5 fruit fly cellular contexts compared by ENCODE assay signal in the genomic region with DNA sequence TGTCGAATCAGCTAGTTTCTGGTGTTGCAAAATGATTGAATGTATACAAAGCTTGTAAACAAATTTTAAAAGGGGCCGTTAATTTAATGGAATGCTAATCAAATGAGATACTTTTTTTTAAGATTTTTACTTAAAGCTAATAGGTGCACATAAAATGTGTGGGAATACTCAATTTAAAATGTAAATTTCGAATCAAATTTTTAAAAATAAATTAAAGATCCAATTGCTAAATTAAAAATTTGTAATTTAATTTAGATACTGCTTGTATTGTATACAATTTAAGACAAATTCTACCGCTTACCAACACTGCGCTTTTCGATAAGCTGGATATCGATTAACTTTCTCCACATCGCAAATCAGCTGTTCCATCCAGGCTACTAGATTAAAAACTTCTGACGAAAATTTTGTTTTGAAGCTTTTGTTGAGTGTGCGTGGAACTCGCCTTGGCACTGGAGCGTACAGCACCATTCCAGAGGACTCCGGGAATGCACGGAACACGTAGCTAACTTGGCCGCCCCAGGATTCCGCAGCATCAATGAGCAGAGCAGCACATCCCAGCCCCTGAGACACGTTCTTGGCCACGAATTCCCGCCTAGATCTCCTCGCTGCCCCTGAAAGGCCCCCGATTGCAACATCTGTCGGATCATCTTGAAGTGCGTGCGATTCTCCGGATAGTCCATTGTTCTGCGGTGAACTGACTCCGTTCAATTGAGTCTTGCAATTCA.
TF ChIP-seq lines count a peak whose summit lies in the region.

A gene (minus strand): TSS at position 24 of the 725 bp plus-strand sequence.
A gene (plus strand): TSS at position 344 of the 725 bp plus-strand sequence.

TF ChIP-seq in whole organism, adult, 20 proteins besides CTCF, POLR2A, EP300 and RAD21 (continued from another document):
- peak; percentile 81 for TF ChIP-seq CG1620 (GFP tag; optimal IDR thresholded peaks at IDR 0.05; lab: Kevin White, UChicago)
- no peak for TF ChIP-seq kay (GFP tag; lab: Kevin White, UChicago; ENCODE audit: borderline replicate concordance)
- peak in 1 of 2 experiments; percentile 27 for TF ChIP-seq cnc (optimal IDR thresholded peaks at IDR 0.05; lab: Kevin White, UChicago)
- TF ChIP-seq ovo (GFP tag; optimal IDR thresholded peaks at IDR 0.05; lab: Kevin White, UChicago): peak; percentile 59

TF ChIP-seq in whole organism, embryonic, 481 proteins besides CTCF, POLR2A, EP300 and RAD21 (continued from another document and continues in another):
- TF ChIP-seq CG34422 (GFP tag; IDR thresholded peaks at IDR 0.05; lab: Robert Waterston, UW): 0 out of 3 replicates have a peak, but pooled peaks have one; percentile 23
- peak; percentile 63; the same call in 1 of the 2 replicates for TF ChIP-seq slbo (GFP tag; IDR thresholded peaks at IDR 0.05; lab: Robert Waterston, UW)
- TF ChIP-seq CG11398 (GFP tag; optimal IDR thresholded peaks at IDR 0.05; lab: Kevin White, UChicago): no peak
- TF ChIP-seq Hand (GFP tag; optimal IDR thresholded peaks at IDR 0.05; lab: Kevin White, UChicago): no peak
- no peak for TF ChIP-seq CG7987 (GFP tag; optimal IDR thresholded peaks at IDR 0.05; lab: Kevin White, UChicago)
- peak; percentile 37; the same call in 1 of the 2 replicates for TF ChIP-seq klu (GFP tag; IDR thresholded peaks at IDR 0.05; lab: Robert Waterston, UW)
- no peak for TF ChIP-seq aop (GFP tag; IDR thresholded peaks at IDR 0.05; lab: Robert Waterston, UW)
- TF ChIP-seq pho (GFP tag; optimal IDR thresholded peaks at IDR 0.05; lab: Kevin White, UChicago): peak; percentile 38
- peak; percentile 35 for TF ChIP-seq Dek (tag; optimal IDR thresholded peaks at IDR 0.05; lab: Kevin White, UChicago)
- TF ChIP-seq Hsf (GFP tag; optimal IDR thresholded peaks at IDR 0.05; lab: Kevin White, UChicago): peak; percentile 78
- TF ChIP-seq ash1 (GFP tag; optimal IDR thresholded peaks at IDR 0.05; lab: Kevin White, UChicago): no peak
- no peak for TF ChIP-seq bbx (GFP tag; IDR thresholded peaks at IDR 0.05; lab: Robert Waterston, UW; ENCODE audit: partially characterized antibody)
- no peak for TF ChIP-seq H2.0 (GFP tag; IDR thresholded peaks at IDR 0.05; lab: Robert Waterston, UW)
- no peak for TF ChIP-seq HLH4C (GFP tag; IDR thresholded peaks at IDR 0.05; lab: Robert Waterston, UW; ENCODE audit: partially characterized antibody)
- peak; percentile 54; the same call in 1 of the 3 replicates for TF ChIP-seq mld (GFP tag; IDR thresholded peaks at IDR 0.05; lab: Robert Waterston, UW; ENCODE audit: partially characterized antibody)
- TF ChIP-seq CG31441 (GFP tag; IDR thresholded peaks at IDR 0.05; lab: Robert Waterston, UW): peak; percentile 66
- no peak for TF ChIP-seq cg (GFP tag; optimal IDR thresholded peaks at IDR 0.05; lab: Kevin White, UChicago)
- no peak for TF ChIP-seq gce (GFP tag; IDR thresholded peaks at IDR 0.05; lab: Robert Waterston, UW)
- TF ChIP-seq CG11093 (GFP tag; IDR thresholded peaks at IDR 0.05; lab: Robert Waterston, UW): no peak
- no peak for TF ChIP-seq tll (GFP tag; optimal IDR thresholded peaks at IDR 0.05; lab: Kevin White, UChicago)
- TF ChIP-seq schlank (tag; optimal IDR thresholded peaks at IDR 0.05; lab: Kevin White, UChicago): no peak
- peak; percentile 34 for TF ChIP-seq zen (tag; optimal IDR thresholded peaks at IDR 0.05; lab: Kevin White, UChicago)
- TF ChIP-seq CG3995 (GFP tag; optimal IDR thresholded peaks at IDR 0.05; lab: Kevin White, UChicago): peak; percentile 10
- TF ChIP-seq CG1647 (GFP tag; optimal IDR thresholded peaks at IDR 0.05; lab: Kevin White, UChicago): peak; percentile 31
- no peak for TF ChIP-seq h (optimal IDR thresholded peaks at IDR 0.05; lab: Kevin White, UChicago)
- TF ChIP-seq ssp (GFP tag; IDR thresholded peaks at IDR 0.05; lab: Robert Waterston, UW): no peak
- TF ChIP-seq HLH54F (GFP tag; optimal IDR thresholded peaks at IDR 0.05; lab: Kevin White, UChicago): peak; percentile 52
- peak; percentile 16 for TF ChIP-seq CG4854 (GFP tag; optimal IDR thresholded peaks at IDR 0.05; lab: Kevin White, UChicago)
- peak; percentile 71 for TF ChIP-seq Meics (GFP tag; optimal IDR thresholded peaks at IDR 0.05; lab: Kevin White, UChicago)

TF ChIP-seq in whole organism, prepupa, 60 proteins besides CTCF, POLR2A, EP300 and RAD21 (continued from another document and continues in another):
- TF ChIP-seq Sox14 (GFP tag; optimal IDR thresholded peaks at IDR 0.05; lab: Kevin White, UChicago): peak; percentile 79
- peak; percentile 78 for TF ChIP-seq Met (GFP tag; optimal IDR thresholded peaks at IDR 0.05; lab: Kevin White, UChicago)
- peak; percentile 55 for TF ChIP-seq CG11762 (GFP tag; optimal IDR thresholded peaks at IDR 0.05; lab: Kevin White, UChicago; ENCODE audit: insufficient read depth)
- peak; percentile 27 for TF ChIP-seq Lpt (GFP tag; optimal IDR thresholded peaks at IDR 0.05; lab: Kevin White, UChicago)
- TF ChIP-seq CG3032 (tag; optimal IDR thresholded peaks at IDR 0.05; lab: Kevin White, UChicago): peak; percentile 66
- peak; percentile 71; the same call in 2 of the 3 replicates for TF ChIP-seq CG8119 (GFP tag; IDR thresholded peaks at IDR 0.05; lab: Robert Waterston, UW)
- TF ChIP-seq CG9139 (GFP tag; optimal IDR thresholded peaks at IDR 0.05; lab: Kevin White, UChicago): peak; percentile 24
- TF ChIP-seq CG11902 (GFP tag; optimal IDR thresholded peaks at IDR 0.05; lab: Kevin White, UChicago): peak; percentile 54
- TF ChIP-seq Ets96B (tag; optimal IDR thresholded peaks at IDR 0.05; lab: Kevin White, UChicago): peak; percentile 68
- peak; percentile 75 for TF ChIP-seq OdsH (GFP tag; optimal IDR thresholded peaks at IDR 0.05; lab: Kevin White, UChicago)
- TF ChIP-seq CG32006 (GFP tag; optimal IDR thresholded peaks at IDR 0.05; lab: Kevin White, UChicago): peak; percentile 69
- TF ChIP-seq Gug (GFP tag; IDR thresholded peaks at IDR 0.05; lab: Robert Waterston, UW): 0 out of 2 replicates have a peak, but pooled peaks have one; percentile 43
- peak; percentile 80 for TF ChIP-seq CG34406 (GFP tag; optimal IDR thresholded peaks at IDR 0.05; lab: Kevin White, UChicago)
- TF ChIP-seq CG8319 (GFP tag; optimal IDR thresholded peaks at IDR 0.05; lab: Kevin White, UChicago): peak; percentile 59
- TF ChIP-seq lz (GFP tag; optimal IDR thresholded peaks at IDR 0.05; lab: Kevin White, UChicago): peak; percentile 76
- peak; percentile 69 for TF ChIP-seq eg (GFP tag; IDR thresholded peaks at IDR 0.05; lab: Robert Waterston, UW)
- peak in 1 of 2 experiments; percentile 54 for TF ChIP-seq ss (GFP tag; optimal IDR thresholded peaks at IDR 0.05; lab: Kevin White, UChicago)
- peak; percentile 28 for TF ChIP-seq Sox15 (GFP tag; optimal IDR thresholded peaks at IDR 0.05; lab: Kevin White, UChicago)
- peak; percentile 70 for TF ChIP-seq CG8632 (GFP tag; optimal IDR thresholded peaks at IDR 0.05; lab: Kevin White, UChicago)
- TF ChIP-seq vri (GFP tag; optimal IDR thresholded peaks at IDR 0.05; lab: Kevin White, UChicago): peak; percentile 38
- peak; percentile 61 for TF ChIP-seq CG10669 (GFP tag; optimal IDR thresholded peaks at IDR 0.05; lab: Kevin White, UChicago)
- peak; percentile 75 for TF ChIP-seq dsx (GFP tag; optimal IDR thresholded peaks at IDR 0.05; lab: Kevin White, UChicago; ENCODE audit: poor library complexity, severe bottlenecking)
- peak; percentile 30 for TF ChIP-seq fd59A (GFP tag; optimal IDR thresholded peaks at IDR 0.05; lab: Kevin White, UChicago)
- TF ChIP-seq Hr38 (GFP tag; optimal IDR thresholded peaks at IDR 0.05; lab: Kevin White, UChicago): no peak
- peak; percentile 70 for TF ChIP-seq Hr4 (GFP tag; optimal IDR thresholded peaks at IDR 0.05; lab: Kevin White, UChicago)
- peak; percentile 59 for TF ChIP-seq net (GFP tag; optimal IDR thresholded peaks at IDR 0.05; lab: Kevin White, UChicago)
- no peak for TF ChIP-seq CG16779 (tag; optimal IDR thresholded peaks at IDR 0.05; lab: Kevin White, UChicago)
- TF ChIP-seq Eip78C (GFP tag; lab: Kevin White, UChicago): peak; percentile 94
- TF ChIP-seq CG6276 (GFP tag; optimal IDR thresholded peaks at IDR 0.05; lab: Kevin White, UChicago): no peak

TF ChIP-seq in whole organism, pupa, 21 proteins besides CTCF, POLR2A, EP300 and RAD21 (continued from another document):
- TF ChIP-seq rn (GFP tag; IDR thresholded peaks at IDR 0.05; lab: Robert Waterston, UW) (no peak), fd96Ca (GFP tag; IDR thresholded peaks at IDR 0.05; lab: Robert Waterston, UW) (no peak)
TF ChIP-seq in whole organism, pupa: peak in this region for 11.

TF ChIP-seq in whole organism, wandering third instar larva, 38 proteins besides CTCF, POLR2A, EP300 and RAD21 (continued from another document):
- TF ChIP-seq tai (GFP tag; optimal IDR thresholded peaks at IDR 0.05; lab: Kevin White, UChicago) (no peak), h (GFP tag; optimal IDR thresholded peaks at IDR 0.05; lab: Kevin White, UChicago) (peak; percentile 86), Mio (GFP tag; optimal IDR thresholded peaks at IDR 0.05; lab: Kevin White, UChicago) (no peak), pan (optimal IDR thresholded peaks at IDR 0.05; lab: Kevin White, UChicago) (no peak), Rel (GFP tag; optimal IDR thresholded peaks at IDR 0.05; lab: Kevin White, UChicago) (no peak), Rel (tag; optimal IDR thresholded peaks at IDR 0.05; lab: Kevin White, UChicago) (peak; percentile 57), psq (GFP tag; optimal IDR thresholded peaks at IDR 0.05; lab: Kevin White, UChicago) (peak; percentile 77), Vsx2 (GFP tag; optimal IDR thresholded peaks at IDR 0.05; lab: Kevin White, UChicago; ENCODE audit: partially characterized antibody) (no peak), OdsH (GFP tag; optimal IDR thresholded peaks at IDR 0.05; lab: Kevin White, UChicago) (peak; percentile 85), CG9705 (GFP tag; optimal IDR thresholded peaks at IDR 0.05; lab: Kevin White, UChicago) (peak; percentile 38), lola (GFP tag; optimal IDR thresholded peaks at IDR 0.05; lab: Kevin White, UChicago) (no peak), Hnf4 (GFP tag; optimal IDR thresholded peaks at IDR 0.05; lab: Kevin White, UChicago) (peak; percentile 85), Hr83 (GFP tag; optimal IDR thresholded peaks at IDR 0.05; lab: Kevin White, UChicago; ENCODE audit: poor library complexity, severe bottlenecking) (peak; percentile 48), dmrt93B (GFP tag; optimal IDR thresholded peaks at IDR 0.05; lab: Kevin White, UChicago) (peak; percentile 44), HLH106 (tag; optimal IDR thresholded peaks at IDR 0.05; lab: Kevin White, UChicago) (peak; percentile 79), Hr78 (GFP tag; optimal IDR thresholded peaks at IDR 0.05; lab: Kevin White, UChicago) (no peak), rgr (GFP tag; optimal IDR thresholded peaks at IDR 0.05; lab: Kevin White, UChicago) (peak; percentile 86), woc (GFP tag; optimal IDR thresholded peaks at IDR 0.05; lab: Kevin White, UChicago) (peak; percentile 64), CrebA (GFP tag; optimal IDR thresholded peaks at IDR 0.05; lab: Kevin White, UChicago; ENCODE audit: borderline replicate concordance) (no peak)
TF ChIP-seq in whole organism, wandering third instar larva: peak in this region for 23.
